ENCODE assay signal across 3 worm cellular contexts in genomic region chrV:10465478-10465877, ce11.
TF ChIP-seq lines count a peak whose summit lies in the region.

No protein-coding gene starts in this region.

TF ChIP-seq in whole organism, L1 larva, 84 proteins besides CTCF, POLR2A, EP300 and RAD21 (continues in another document):
- TF ChIP-seq lsy-2 (tag; optimal IDR thresholded peaks at IDR 0.05; lab: Kevin White, UChicago) (peak in 1 of 2 experiments; percentile 38), ceh-63 (GFP tag; optimal IDR thresholded peaks at IDR 0.05; lab: Kevin White, UChicago) (no peak), pax-3 (tag; optimal IDR thresholded peaks at IDR 0.05; lab: Kevin White, UChicago) (peak; percentile 2), efl-1 (optimal IDR thresholded peaks at IDR 0.05; lab: Kevin White, UChicago) (no peak), efl-1 (GFP tag; optimal IDR thresholded peaks at IDR 0.05 in 1 of 2; lab: Kevin White, UChicago) (peak in 1 of 2 experiments; percentile 7), mab-9 (GFP tag; IDR thresholded peaks at IDR 0.05; lab: Robert Waterston, UW) (no peak), swsn-7 (tag; optimal IDR thresholded peaks at IDR 0.05; lab: Kevin White, UChicago) (peak; percentile 34), blmp-1 (tag; optimal IDR thresholded peaks at IDR 0.05; lab: Kevin White, UChicago) (no peak), aha-1 (tag; optimal IDR thresholded peaks at IDR 0.05; lab: Kevin White, UChicago) (no peak), rnt-1 (tag; optimal IDR thresholded peaks at IDR 0.05; lab: Kevin White, UChicago) (no peak), egl-27 (tag; optimal IDR thresholded peaks at IDR 0.05; lab: Kevin White, UChicago) (no peak), hlh-4 (tag; optimal IDR thresholded peaks at IDR 0.05; lab: Kevin White, UChicago) (peak; percentile 98), ceh-88 (GFP tag; IDR thresholded peaks at IDR 0.05; lab: Robert Waterston, UW) (0 out of 2 replicates have a peak, but pooled peaks have one; percentile 33), nhr-85 (tag; lab: Kevin White, UChicago) (peak; percentile 6), vab-15 (tag; optimal IDR thresholded peaks at IDR 0.05; lab: Kevin White, UChicago) (no peak), nhr-20 (tag; optimal IDR thresholded peaks at IDR 0.05; lab: Kevin White, UChicago) (peak; percentile 51), fkh-8 (tag; optimal IDR thresholded peaks at IDR 0.05; lab: Kevin White, UChicago) (peak; percentile 80), ceh-8 (GFP tag; optimal IDR thresholded peaks at IDR 0.05; lab: Kevin White, UChicago) (peak; percentile 90), elt-3 (tag; optimal IDR thresholded peaks at IDR 0.05; lab: Kevin White, UChicago) (no peak), sptf-1 (tag; optimal IDR thresholded peaks at IDR 0.05; lab: Kevin White, UChicago) (no peak), dsc-1 (tag; optimal IDR thresholded peaks at IDR 0.05; lab: Kevin White, UChicago) (peak; percentile 85), mep-1 (tag; optimal IDR thresholded peaks at IDR 0.05; lab: Kevin White, UChicago) (no peak), efl-3 (GFP tag; optimal IDR thresholded peaks at IDR 0.05; lab: Kevin White, UChicago) (no peak), hpl-2 (GFP tag; optimal IDR thresholded peaks at IDR 0.05; lab: Kevin White, UChicago) (no peak), nhr-71 (tag; optimal IDR thresholded peaks at IDR 0.05; lab: Kevin White, UChicago) (peak; percentile 84), lir-3 (tag; optimal IDR thresholded peaks at IDR 0.05; lab: Kevin White, UChicago; ENCODE audit: poor library complexity) (peak; percentile 42), ets-5 (GFP tag; IDR thresholded peaks at IDR 0.05; lab: Robert Waterston, UW) (no peak), ztf-11 (tag; optimal IDR thresholded peaks at IDR 0.05; lab: Kevin White, UChicago) (no peak), nhr-19 (GFP tag; conservative IDR thresholded peaks at IDR 0.05; lab: Robert Waterston, UW) (no peak), unc-30 (tag; optimal IDR thresholded peaks at IDR 0.05; lab: Kevin White, UChicago) (no peak), nhr-47 (tag; optimal IDR thresholded peaks at IDR 0.05; lab: Kevin White, UChicago) (peak; percentile 73)

TF ChIP-seq in whole organism, L2 larva, 48 proteins besides CTCF, POLR2A, EP300 and RAD21:
- no peak for TF ChIP-seq mbf-1 (tag; optimal IDR thresholded peaks at IDR 0.05; lab: Kevin White, UChicago)
- TF ChIP-seq ceh-16 (tag; optimal IDR thresholded peaks at IDR 0.05; lab: Kevin White, UChicago) = no peak
- TF ChIP-seq sma-3 (GFP tag; optimal IDR thresholded peaks at IDR 0.05; lab: Kevin White, UChicago) = no peak
- peak; percentile 29 for TF ChIP-seq nhr-21 (tag; optimal IDR thresholded peaks at IDR 0.05; lab: Kevin White, UChicago)
- TF ChIP-seq gmeb-1 (tag; optimal IDR thresholded peaks at IDR 0.05; lab: Kevin White, UChicago) = no peak
- TF ChIP-seq Y55F3AM.14 (GFP tag; optimal IDR thresholded peaks at IDR 0.05; lab: Kevin White, UChicago) = no peak
- TF ChIP-seq C34F6.9 (tag; optimal IDR thresholded peaks at IDR 0.05; lab: Kevin White, UChicago) = peak; percentile 50
- peak in 1 of 2 experiments; percentile 57 for TF ChIP-seq lsy-2 (tag; optimal IDR thresholded peaks at IDR 0.05; lab: Kevin White, UChicago)
- TF ChIP-seq sma-9 (GFP tag; optimal IDR thresholded peaks at IDR 0.05; lab: Kevin White, UChicago) = peak; percentile 61
- no peak for TF ChIP-seq sma-9 (tag; optimal IDR thresholded peaks at IDR 0.05; lab: Kevin White, UChicago)
- TF ChIP-seq blmp-1 (tag; optimal IDR thresholded peaks at IDR 0.05; lab: Kevin White, UChicago; ENCODE audit: insufficient read depth) = no peak
- peak; percentile 13 for TF ChIP-seq crh-2 (tag; optimal IDR thresholded peaks at IDR 0.05; lab: Kevin White, UChicago)

TF ChIP-seq in whole organism, L4 larva, 104 proteins besides CTCF, POLR2A, EP300 and RAD21:
- TF ChIP-seq lin-13 (GFP tag; optimal IDR thresholded peaks at IDR 0.05; lab: Kevin White, UChicago) (no peak), nhr-48 (tag; optimal IDR thresholded peaks at IDR 0.05; lab: Kevin White, UChicago) (peak; percentile 0), aha-1 (tag; lab: Kevin White, UChicago) (peak; percentile 85)

Comparison
In these comparisons a context has a peak if more than half of its experiments do, and no peak if none do; other contexts are left out.
1. Of the 29 proteins assayed by ChIP-seq in both whole organism, L4 larva and whole organism, L1 larva: peak only in whole organism, L4 larva: aha-1; only in whole organism, L1 larva: lir-3; in both: none; in neither: 26; mixed calls (peak in some experiments, not most) for 1.